Worm (Caenorhabditis elegans): ENCODE results near the gene str-92.

DNA sequence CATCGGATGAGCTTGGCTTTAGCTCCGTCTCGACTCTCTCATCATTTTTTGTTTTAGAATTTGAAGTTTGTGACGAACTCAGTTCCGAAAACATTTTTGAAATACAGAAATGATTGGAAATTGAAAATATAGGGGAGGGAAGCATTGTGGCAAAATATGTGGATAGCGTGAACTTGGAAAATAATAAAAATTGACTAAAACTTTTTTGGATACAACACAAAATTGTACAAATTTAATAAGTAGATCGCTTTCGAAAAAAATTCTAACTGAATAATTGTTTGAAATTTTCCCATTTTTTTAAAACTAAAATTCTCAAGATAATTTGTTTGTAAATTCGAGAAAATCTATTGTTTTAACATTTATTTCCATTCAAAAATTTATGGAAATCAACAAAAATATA, 7.3 kb upstream of the str-92 start, which contains the start of gene F59A1.15:
- TF ChIP-seq Y79H2A.3 (GFP tag; conservative IDR thresholded peaks at IDR 0.05): no peak
- no peak for TF ChIP-seq let-526 (GFP tag; IDR thresholded peaks at IDR 0.05)
- no peak for TF ChIP-seq ztf-22 (GFP tag; optimal IDR thresholded peaks at IDR 0.05)
- TF ChIP-seq rcor-1 (GFP tag; IDR thresholded peaks at IDR 0.05): no peak
- no peak for TF ChIP-seq zfh-2 (GFP tag; conservative IDR thresholded peaks at IDR 0.05)
- no peak for TF ChIP-seq snpc-4 (GFP tag; optimal IDR thresholded peaks at IDR 0.05)
- TF ChIP-seq snpc-4 (tag; optimal IDR thresholded peaks at IDR 0.05): no peak
- no peak for TF ChIP-seq F49E8.2 (tag; optimal IDR thresholded peaks at IDR 0.05; ENCODE audit: insufficient read depth)
- TF ChIP-seq him-1 (tag; optimal IDR thresholded peaks at IDR 0.05): no peak
- no peak for TF ChIP-seq F23B12.7 (tag; optimal IDR thresholded peaks at IDR 0.05; ENCODE audit: insufficient read depth)
- no peak for TF ChIP-seq F57A8.1 (GFP tag; optimal IDR thresholded peaks at IDR 0.05)
- TF ChIP-seq snpc-1.3 (tag; optimal IDR thresholded peaks at IDR 0.05; ENCODE audit: insufficient read depth): no peak
- no peak for TF ChIP-seq unc-62 (GFP tag; optimal IDR thresholded peaks at IDR 0.05)
- TF ChIP-seq ceh-79 (tag; optimal IDR thresholded peaks at IDR 0.05): no peak

Data from whole organism, young adult.